Worm (Caenorhabditis elegans) whole organism, late embryonic: Measurements from ENCODE around the gene nhr-135.

Source experiments
- K02D7.2 ChIP-seq: sonication (generic microtip); optimal IDR thresholded peaks from 2 replicates; lab custom pipeline; 2017; ENCODE audit warnings: mild to moderate bottlenecking, missing genetic modification characterization, missing compliant biosample characterization
- K09A11.1 ChIP-seq: sonication (generic microtip); optimal IDR thresholded peaks from 2 replicates; lab custom pipeline; 2017; ENCODE audit warnings: antibody characterized with exemption, mild to moderate bottlenecking, missing genetic modification characterization, missing compliant biosample characterization; ENCODE audit not compliant: insufficient read depth
- ahr-1 ChIP-seq: sonication (generic microtip); optimal IDR thresholded peaks from 2 replicates; lab custom pipeline; 2016; ENCODE audit warnings: missing genetic modification characterization, missing compliant biosample characterization
- ama-1 ChIP-seq: fragments of 150-350 bp; optimal IDR thresholded peaks from 2 replicates; lab custom pipeline; 2014
- ceh-14 ChIP-seq: sonication (generic microtip); optimal IDR thresholded peaks from 2 replicates; lab custom pipeline; 2016; ENCODE audit warnings: missing genotype, missing genetic modification characterization, missing compliant biosample characterization
- ceh-18 ChIP-seq: sonication (generic microtip); optimal IDR thresholded peaks from 2 replicates; lab custom pipeline; 2016; ENCODE audit warnings: missing genetic modification characterization, missing compliant biosample characterization
- ceh-22 ChIP-seq: sonication (generic microtip); optimal IDR thresholded peaks from 2 replicates; lab custom pipeline; 2017; ENCODE audit warnings: missing biosample characterization, missing genetic modification characterization
- ceh-24 ChIP-seq: sonication (generic microtip); optimal IDR thresholded peaks from 2 replicates; lab custom pipeline; 2016; ENCODE audit warnings: mild to moderate bottlenecking, missing genetic modification characterization, missing compliant biosample characterization
- ceh-34 ChIP-seq: sonication (generic microtip); optimal IDR thresholded peaks from 2 replicates; lab custom pipeline; 2016; ENCODE audit warnings: mild to moderate bottlenecking, missing genetic modification characterization, missing compliant biosample characterization
- ceh-45 ChIP-seq: fragments of 200-800 bp; sonication (Bioruptor generic); IDR thresholded peaks from 2 replicates; pipeline ENCODE4 v1.3.6; 2022; ENCODE audit warnings: missing genetic modification reagents, missing genetic modification characterization, missing compliant biosample characterization
- ceh-48 ChIP-seq: sonication (generic microtip); optimal IDR thresholded peaks from 2 replicates; lab custom pipeline; 2016; ENCODE audit warnings: missing genetic modification characterization, inconsistent platforms, missing compliant biosample characterization
- ceh-6 ChIP-seq: fragments of 200-800 bp; sonication (Bioruptor generic); optimal IDR thresholded peaks from 2 replicates; lab custom pipeline; 2018; ENCODE audit warnings: mild to moderate bottlenecking, missing genetic modification characterization, missing compliant biosample characterization
- che-1 ChIP-seq: sonication (generic microtip); optimal IDR thresholded peaks from 2 replicates; lab custom pipeline; 2016; ENCODE audit warnings: mild to moderate bottlenecking, missing genetic modification characterization, missing compliant biosample characterization
- eyg-1 ChIP-seq: sonication (generic microtip); optimal IDR thresholded peaks from 2 replicates; lab custom pipeline; 2016; ENCODE audit warnings: missing genotype, missing genetic modification characterization, missing compliant biosample characterization
- fkh-10 ChIP-seq: fragments of 150-350 bp; optimal IDR thresholded peaks from 2 replicates; lab custom pipeline; 2014; ENCODE audit warnings: missing biosample characterization, missing genetic modification reagents, missing genetic modification characterization
- fkh-6 ChIP-seq: sonication (generic microtip); optimal IDR thresholded peaks from 2 replicates; lab custom pipeline; 2016; ENCODE audit warnings: missing genetic modification characterization, missing compliant biosample characterization
- gmeb-2 ChIP-seq: sonication (generic microtip); optimal IDR thresholded peaks from 2 replicates; lab custom pipeline; 2016; ENCODE audit warnings: missing genetic modification characterization, inconsistent platforms, missing compliant biosample characterization
- hlh-13 ChIP-seq: fragments of 200-800 bp; sonication (Bioruptor generic); optimal IDR thresholded peaks from 2 replicates; lab custom pipeline; 2018; ENCODE audit warnings: mild to moderate bottlenecking, missing genetic modification characterization, missing compliant biosample characterization
- hlh-8 ChIP-seq: sonication (generic microtip); optimal IDR thresholded peaks from 2 replicates; lab custom pipeline; 2016; ENCODE audit warnings: missing genotype, missing genetic modification characterization, missing compliant biosample characterization
- lim-6 ChIP-seq: sonication (generic microtip); optimal IDR thresholded peaks from 2 replicates; lab custom pipeline; 2016; ENCODE audit warnings: missing genetic modification characterization, missing compliant biosample characterization
- madf-2 ChIP-seq: sonication (generic microtip); optimal IDR thresholded peaks from 2 replicates; lab custom pipeline; 2017; ENCODE audit warnings: missing genetic modification characterization, missing compliant biosample characterization
- pat-9 ChIP-seq: fragments of 200-800 bp; sonication (Bioruptor generic); optimal IDR thresholded peaks from 2 replicates; lab custom pipeline; 2018; ENCODE audit warnings: mild to moderate bottlenecking, missing genetic modification characterization, moderate library complexity, missing compliant biosample characterization
- pqm-1 ChIP-seq: sonication (generic microtip); optimal IDR thresholded peaks from 2 replicates; lab custom pipeline; 2016; ENCODE audit warnings: missing genetic modification characterization, missing compliant biosample characterization
- pros-1 ChIP-seq: fragments of 150-350 bp; optimal IDR thresholded peaks from 2 replicates; lab custom pipeline; 2014; ENCODE audit warnings: missing biosample characterization, missing genetic modification reagents, missing genetic modification characterization
- ref-2 ChIP-seq: sonication (generic microtip); optimal IDR thresholded peaks from 2 replicates; lab custom pipeline; 2016; ENCODE audit warnings: missing genetic modification characterization, missing compliant biosample characterization
- rnt-1 ChIP-seq: sonication (generic microtip); optimal IDR thresholded peaks from 2 replicates; lab custom pipeline; 2016; ENCODE audit warnings: missing genetic modification characterization, missing compliant biosample characterization
- sox-4 ChIP-seq: sonication (generic microtip); optimal IDR thresholded peaks from 2 replicates; lab custom pipeline; 2017; ENCODE audit warnings: mild to moderate bottlenecking, missing genetic modification characterization, inconsistent platforms, missing compliant biosample characterization
- syd-9 ChIP-seq: sonication (generic microtip); optimal IDR thresholded peaks from 2 replicates; lab custom pipeline; 2016; ENCODE audit warnings: mild to moderate bottlenecking, missing genetic modification characterization, moderate library complexity, missing compliant biosample characterization
- ttx-3 ChIP-seq: sonication (generic microtip); optimal IDR thresholded peaks from 2 replicates; lab custom pipeline; 2016; ENCODE audit warnings: missing genetic modification reagents, missing genetic modification characterization, missing compliant biosample characterization
- unc-55 ChIP-seq: sonication (generic microtip); optimal IDR thresholded peaks from 2 replicates; lab custom pipeline; 2017; ENCODE audit warnings: missing biosample characterization, missing genetic modification reagents, missing genetic modification characterization
- zip-5 ChIP-seq: sonication (generic microtip); optimal IDR thresholded peaks from 2 replicates; lab custom pipeline; 2016; ENCODE audit warnings: missing genetic modification characterization, missing compliant biosample characterization

nhr-135 gene

ce11 chrV:7095254-7095990, 1.9 kb upstream of the nhr-135 start:
- no peak for TF ChIP-seq zip-5
- no peak for TF ChIP-seq gmeb-2 (tag; lab: Kevin White, UChicago)
- no peak for TF ChIP-seq che-1 (tag; lab: Kevin White, UChicago)
- TF ChIP-seq, all 69 proteins: peak for 0

ce11 chrV:7091287-7091686, 2.3 kb downstream of the nhr-135 start, which contains the start of gene nhr-286:
TSS of gene nhr-286 (minus strand) at chrV:7091610.
- TF ChIP-seq K02D7.2, result no peak
- TF ChIP-seq hlh-8 (tag; lab: Kevin White, UChicago), result no peak
- no peak for TF ChIP-seq eyg-1 (tag; lab: Kevin White, UChicago)
- TF ChIP-seq K09A11.1 (tag; lab: Kevin White, UChicago), result no peak
- no peak for TF ChIP-seq ref-2 (tag; lab: Kevin White, UChicago)
- no peak for TF ChIP-seq ceh-24 (tag; lab: Kevin White, UChicago)
- TF ChIP-seq rnt-1 (tag; lab: Kevin White, UChicago), result no peak
- TF ChIP-seq pqm-1 (tag; lab: Kevin White, UChicago), result no peak

- TF ChIP-seq pros-1 (tag; lab: Kevin White, UChicago) (no peak), unc-55 (no peak), ceh-14 (no peak), gmeb-2 (tag; lab: Kevin White, UChicago) (no peak), lim-6 (tag; lab: Kevin White, UChicago) (no peak), che-1 (tag; lab: Kevin White, UChicago) (no peak), ceh-34 (tag; lab: Kevin White, UChicago) (no peak), ceh-18 (no peak), ceh-6 (no peak), ceh-22 (tag; lab: Kevin White, UChicago) (no peak), zip-5 (no peak), K09A11.1 (tag; lab: Kevin White, UChicago) (no peak), ceh-45 (no peak), pat-9 (tag; lab: Kevin White, UChicago) (no peak)
- TF ChIP-seq, all 69 proteins: peak for 0
Measured at ce11 chrV:7089217-7089616, 4.4 kb downstream of the nhr-135 start.

ce11 chrV:7087340-7087739, 6.2 kb downstream of the nhr-135 start:
- TF ChIP-seq eyg-1 (tag; lab: Kevin White, UChicago) (no peak), madf-2 (tag; lab: Kevin White, UChicago) (no peak), K09A11.1 (tag; lab: Kevin White, UChicago) (no peak), sox-4 (tag; lab: Kevin White, UChicago) (no peak), rnt-1 (tag; lab: Kevin White, UChicago) (no peak), ceh-18 (no peak), syd-9 (tag; lab: Kevin White, UChicago) (no peak), fkh-6 (tag; lab: Kevin White, UChicago) (no peak), hlh-8 (tag; lab: Kevin White, UChicago) (no peak), ttx-3 (tag; lab: Kevin White, UChicago) (no peak), ahr-1 (tag; lab: Kevin White, UChicago) (no peak), ceh-45 (no peak), hlh-13 (GFP tag; lab: Kevin White, UChicago) (no peak), fkh-10 (GFP tag; lab: Kevin White, UChicago) (no peak), ama-1 (lab: Kevin White, UChicago) (no peak)

ce11 chrV:7085518-7086104, 8.0 kb downstream of the nhr-135 start, which contains the start of gene VC5.2:
TSS of gene VC5.2 (plus strand) at chrV:7085956.
- TF ChIP-seq unc-55, result peak; percentile 72
- no peak for TF ChIP-seq ceh-48 (tag; lab: Kevin White, UChicago)
